Worm (Caenorhabditis elegans): Measurements from ENCODE around the gene fbxa-128.

Gene fbxa-128

DNA sequence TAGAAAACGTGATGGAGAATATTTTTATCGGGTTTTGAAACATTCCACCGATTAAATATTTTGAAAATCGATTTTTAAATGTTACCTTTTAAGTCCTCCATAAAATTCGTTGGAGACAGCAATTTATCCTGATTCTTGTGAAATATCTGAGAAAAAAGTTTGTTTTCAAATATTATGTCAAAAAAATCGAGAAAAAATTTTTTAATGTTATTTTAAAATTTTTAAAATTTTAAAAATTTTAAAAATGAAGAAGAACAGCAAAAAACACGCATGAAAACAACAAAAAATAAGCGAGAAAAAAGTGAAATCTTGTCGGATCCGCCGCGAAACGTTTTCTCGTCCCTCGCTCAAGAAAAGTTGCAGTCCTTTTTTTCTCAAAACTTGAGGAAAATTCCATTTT, 11.4 kb downstream of the fbxa-128 start, which contains the start of gene Y48A6C.8:
Y48A6C.8 (minus strand) TSS at position 101 of the 400 bp plus-strand sequence.
- TF ChIP-seq lsl-1 (GFP tag; optimal IDR thresholded peaks at IDR 0.05) (no peak), D2030.7 (GFP tag; IDR thresholded peaks at IDR 0.05) (no peak), B0261.1 (tag; optimal IDR thresholded peaks at IDR 0.05) (no peak)

DNA sequence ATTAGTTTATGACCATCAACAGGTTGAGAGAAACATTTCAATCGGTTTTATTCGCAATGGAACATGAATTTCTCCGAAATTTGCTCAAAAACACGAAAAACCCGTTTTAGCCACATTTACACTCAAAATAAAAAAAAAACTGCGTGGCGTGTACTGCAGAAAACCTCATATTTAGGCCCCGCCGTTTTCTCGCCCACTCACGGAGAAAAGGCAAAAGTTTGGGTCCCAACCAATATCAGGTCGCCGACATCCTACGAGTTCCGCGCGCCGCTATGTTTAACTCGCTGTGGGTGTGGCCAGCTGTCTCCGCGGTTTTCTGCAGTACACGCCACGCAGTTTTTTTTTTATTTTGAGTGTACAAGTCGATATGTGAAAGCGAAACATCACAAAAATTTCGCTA, 15.1 kb downstream of the fbxa-128 start:
- TF ChIP-seq rpc-1 (optimal IDR thresholded peaks at IDR 0.05) (no peak), rpc-1 (tag; optimal IDR thresholded peaks at IDR 0.05) (no peak), mcd-1 (GFP tag; IDR thresholded peaks at IDR 0.05) (0 out of 2 replicates have a peak, but pooled peaks have one; percentile 11), F52B5.7 (tag; optimal IDR thresholded peaks at IDR 0.05) (no peak), egl-44 (GFP tag; IDR thresholded peaks at IDR 0.05) (peak; percentile 32; the same call in 1 of the 2 replicates), lin-26 (GFP tag; IDR thresholded peaks at IDR 0.05) (no peak), athp-1 (tag; optimal IDR thresholded peaks at IDR 0.05) (no peak), Y95B8A.8 (GFP tag; IDR thresholded peaks at IDR 0.05) (no peak), madf-6 (GFP tag; IDR thresholded peaks at IDR 0.05) (peak; percentile 46), hmg-1.2 (GFP tag; IDR thresholded peaks at IDR 0.05) (peak; percentile 73), sptf-2 (GFP tag; optimal IDR thresholded peaks at IDR 0.05) (no peak), pbrm-1 (GFP tag; IDR thresholded peaks at IDR 0.05) (0 out of 2 replicates have a peak, but pooled peaks have one; percentile 10), snpc-4 (GFP tag; optimal IDR thresholded peaks at IDR 0.05) (peak; percentile 83), snpc-4 (tag; optimal IDR thresholded peaks at IDR 0.05) (peak in 3 of 4 experiments; percentile 78 to 93 (median 91)), hsf-1 (GFP tag; IDR thresholded peaks at IDR 0.05) (0 out of 2 replicates have a peak, but pooled peaks have one; percentile 13), attf-6 (GFP tag; IDR thresholded peaks at IDR 0.05) (peak; percentile 70; the same call in 1 of the 2 replicates), chd-7 (tag; optimal IDR thresholded peaks at IDR 0.05) (no peak), snpc-1.1 (tag; optimal IDR thresholded peaks at IDR 0.05; ENCODE audit: insufficient read depth) (peak; percentile 84), D2030.7 (GFP tag; IDR thresholded peaks at IDR 0.05) (0 out of 2 replicates have a peak, but pooled peaks have one; percentile 37), nhr-120 (GFP tag; IDR thresholded peaks at IDR 0.05) (0 out of 2 replicates have a peak, but pooled peaks have one; percentile 61), ceh-40 (GFP tag; IDR thresholded peaks at IDR 0.05) (no peak), T07F8.4 (tag; optimal IDR thresholded peaks at IDR 0.05) (no peak)

DNA sequence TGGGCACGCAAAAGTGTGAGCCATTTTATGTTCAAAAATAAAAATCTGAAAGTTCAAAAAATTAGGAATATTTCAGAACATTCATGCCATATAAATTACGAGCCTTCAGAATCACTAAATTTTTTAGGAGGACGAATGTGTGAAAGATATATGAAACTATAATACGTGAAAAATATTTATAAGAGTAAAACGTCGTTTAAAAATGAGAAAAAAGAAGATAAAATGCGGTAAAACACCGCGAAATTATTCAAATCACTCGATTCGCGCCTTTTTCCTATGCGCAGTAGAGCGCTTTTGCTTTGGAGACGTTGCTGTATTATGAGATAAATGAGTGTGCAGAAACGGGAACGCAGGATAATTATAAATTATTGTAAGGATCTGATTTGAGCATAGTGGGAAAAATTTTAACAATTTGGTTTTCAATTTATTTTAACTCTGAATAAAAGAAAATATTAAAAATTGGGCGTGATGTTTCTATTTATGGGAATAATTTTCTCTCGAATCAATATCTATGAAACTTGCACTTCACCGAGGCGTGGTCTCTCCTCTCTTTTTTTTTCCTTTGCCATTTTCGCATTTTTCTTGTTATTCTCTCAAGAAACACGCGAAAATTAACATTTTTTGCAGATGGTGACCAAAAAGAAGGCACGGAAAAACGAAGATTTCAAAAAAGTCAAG, 19.6 kb downstream of the fbxa-128 start, which contains the start of the genes sup-35 and Y48A6C.4:
sup-35 (minus strand) TSS at position 51 of the 678 bp plus-strand sequence.
Y48A6C.4 (plus strand) TSS at position 628 of the 678 bp plus-strand sequence.
- no peak; the same call in 1 of the 2 replicates for TF ChIP-seq pbrm-1 (GFP tag; IDR thresholded peaks at IDR 0.05)
- TF ChIP-seq ztf-22 (GFP tag; optimal IDR thresholded peaks at IDR 0.05), result no peak
- peak; percentile 74 for TF ChIP-seq K12H6.12 (tag; optimal IDR thresholded peaks at IDR 0.05)
- TF ChIP-seq pha-4 (tag; optimal IDR thresholded peaks at IDR 0.05), result peak; percentile 12
- TF ChIP-seq ztf-26 (tag; optimal IDR thresholded peaks at IDR 0.05), result no peak
- peak; percentile 8 for TF ChIP-seq snpc-1.3 (tag; optimal IDR thresholded peaks at IDR 0.05; ENCODE audit: insufficient read depth)
- peak; percentile 52 for TF ChIP-seq tbp1 (GFP tag; optimal IDR thresholded peaks at IDR 0.05)
- TF ChIP-seq unc-130 (GFP tag; optimal IDR thresholded peaks at IDR 0.05), result peak; percentile 80
- TF ChIP-seq lin-40 (tag; optimal IDR thresholded peaks at IDR 0.05), result peak; percentile 77
- TF ChIP-seq madf-10 (tag; optimal IDR thresholded peaks at IDR 0.05), result peak; percentile 65
- TF ChIP-seq snpc-4 (GFP tag; optimal IDR thresholded peaks at IDR 0.05), result no peak
- peak in 3 of 4 experiments; percentile 32 to 77 (median 73) for TF ChIP-seq snpc-4 (tag; optimal IDR thresholded peaks at IDR 0.05)
- peak; percentile 71 for TF ChIP-seq snpc-3.4 (tag; optimal IDR thresholded peaks at IDR 0.05)
- TF ChIP-seq attf-5 (GFP tag; optimal IDR thresholded peaks at IDR 0.05), result peak; percentile 80
- no peak for TF ChIP-seq cebp-1 (GFP tag; IDR thresholded peaks at IDR 0.05)
- peak; percentile 49 for TF ChIP-seq cebp-1 (tag; optimal IDR thresholded peaks at IDR 0.05)
- TF ChIP-seq atf-7 (tag; optimal IDR thresholded peaks at IDR 0.05), result no peak
- TF ChIP-seq lin-35 (GFP tag; optimal IDR thresholded peaks at IDR 0.05), result peak in 2 of 3 experiments; percentile 25 to 76
- peak; percentile 14 for TF ChIP-seq xnd-1 (tag; optimal IDR thresholded peaks at IDR 0.05)
- TF ChIP-seq lin-54 (GFP tag; optimal IDR thresholded peaks at IDR 0.05), result peak; percentile 90
- peak; percentile 60 for TF ChIP-seq tlf-1 (GFP tag; optimal IDR thresholded peaks at IDR 0.05)
- TF ChIP-seq ceh-91 (GFP tag; IDR thresholded peaks at IDR 0.05), result peak; percentile 81
- peak; percentile 65 for TF ChIP-seq ceh-27 (GFP tag; optimal IDR thresholded peaks at IDR 0.05)
- peak; percentile 87 for TF ChIP-seq madf-6 (GFP tag; IDR thresholded peaks at IDR 0.05)
- TF ChIP-seq snpc-1.1 (tag; optimal IDR thresholded peaks at IDR 0.05; ENCODE audit: insufficient read depth), result peak; percentile 84
